Worm (Caenorhabditis elegans): ENCODE measurements around the gene arrd-12.

Gene arrd-12

DNA sequence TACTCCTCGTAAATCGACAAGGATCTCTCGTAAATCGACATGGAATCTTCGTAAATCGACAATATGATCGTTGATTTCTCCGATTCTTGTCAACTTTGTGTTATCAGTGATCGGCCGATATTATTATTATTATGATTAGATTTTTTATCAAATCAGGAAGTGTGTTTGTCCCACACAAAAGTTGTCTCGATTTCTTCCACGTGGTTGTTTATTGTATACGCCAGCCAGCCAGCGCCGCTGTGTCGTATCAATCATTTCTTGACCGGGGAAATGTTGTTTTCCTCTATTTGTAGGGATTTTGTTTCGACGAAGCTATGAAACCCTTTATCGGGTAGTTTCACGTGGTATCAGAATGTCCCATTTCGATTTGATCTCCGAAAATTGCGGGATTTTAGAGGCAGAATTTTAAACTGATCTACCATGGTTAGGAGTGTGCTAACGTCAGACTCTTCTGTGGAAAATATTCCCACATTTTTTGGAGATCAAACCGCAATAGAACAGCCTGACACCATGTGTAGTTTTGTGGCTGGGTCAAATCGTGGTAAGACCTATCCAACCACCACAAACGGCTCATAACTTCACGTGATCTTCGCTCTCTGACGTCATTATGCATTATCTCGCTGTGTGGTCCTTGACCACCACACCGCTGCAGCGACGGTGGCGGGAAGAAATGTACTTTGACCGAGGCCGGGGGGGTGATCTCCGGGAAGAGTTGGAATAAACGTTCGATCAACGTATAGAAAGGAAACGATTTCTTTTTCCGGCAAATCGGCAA, 28.1 kb upstream of the arrd-12 start:
- TF ChIP-seq pha-4 (tag; optimal IDR thresholded peaks at IDR 0.05) (no peak), madf-2 (tag; optimal IDR thresholded peaks at IDR 0.05) (no peak), nhr-11 (tag; optimal IDR thresholded peaks at IDR 0.05) (no peak), ceh-9 (tag; optimal IDR thresholded peaks at IDR 0.05) (no peak), gmeb-2 (tag; optimal IDR thresholded peaks at IDR 0.05) (no peak), fkh-10 (GFP tag; optimal IDR thresholded peaks at IDR 0.05) (no peak), rnt-1 (tag; optimal IDR thresholded peaks at IDR 0.05) (peak; percentile 71), elt-2 (tag; optimal IDR thresholded peaks at IDR 0.05) (peak; percentile 25), mec-3 (tag; optimal IDR thresholded peaks at IDR 0.05; ENCODE audit: borderline replicate concordance) (no peak), ceh-31 (tag; optimal IDR thresholded peaks at IDR 0.05) (peak; percentile 3), pat-9 (tag; optimal IDR thresholded peaks at IDR 0.05) (no peak), fax-1 (tag; optimal IDR thresholded peaks at IDR 0.05) (no peak), hlh-15 (tag; optimal IDR thresholded peaks at IDR 0.05) (no peak), ceh-30 (tag; optimal IDR thresholded peaks at IDR 0.05) (no peak), hlh-6 (tag; optimal IDR thresholded peaks at IDR 0.05) (no peak), ceh-2 (tag; optimal IDR thresholded peaks at IDR 0.05) (no peak), ahr-1 (tag; optimal IDR thresholded peaks at IDR 0.05) (no peak), K02D7.2 (tag; optimal IDR thresholded peaks at IDR 0.05) (no peak), odd-2 (tag; optimal IDR thresholded peaks at IDR 0.05) (no peak), pha-2 (tag; optimal IDR thresholded peaks at IDR 0.05) (no peak), ceh-24 (tag; optimal IDR thresholded peaks at IDR 0.05) (no peak), C08G9.2 (tag; optimal IDR thresholded peaks at IDR 0.05) (no peak), eyg-1 (tag; optimal IDR thresholded peaks at IDR 0.05) (no peak), elt-4 (tag; optimal IDR thresholded peaks at IDR 0.05) (no peak), dve-1 (tag; optimal IDR thresholded peaks at IDR 0.05) (no peak), hlh-30 (tag; optimal IDR thresholded peaks at IDR 0.05; ENCODE audit: insufficient read depth) (peak; percentile 74), unc-42 (tag; optimal IDR thresholded peaks at IDR 0.05) (no peak), nfya-1 (tag; optimal IDR thresholded peaks at IDR 0.05) (no peak), T23F11.4 (GFP tag; optimal IDR thresholded peaks at IDR 0.05) (no peak), npax-4 (tag; optimal IDR thresholded peaks at IDR 0.05) (no peak), hlh-8 (tag; optimal IDR thresholded peaks at IDR 0.05) (no peak), zip-5 (tag; optimal IDR thresholded peaks at IDR 0.05) (no peak), ceh-14 (tag; optimal IDR thresholded peaks at IDR 0.05) (no peak), ceh-34 (tag; optimal IDR thresholded peaks at IDR 0.05) (no peak), pqm-1 (tag; optimal IDR thresholded peaks at IDR 0.05) (no peak), sdc-2 (tag; optimal IDR thresholded peaks at IDR 0.05) (no peak)

DNA sequence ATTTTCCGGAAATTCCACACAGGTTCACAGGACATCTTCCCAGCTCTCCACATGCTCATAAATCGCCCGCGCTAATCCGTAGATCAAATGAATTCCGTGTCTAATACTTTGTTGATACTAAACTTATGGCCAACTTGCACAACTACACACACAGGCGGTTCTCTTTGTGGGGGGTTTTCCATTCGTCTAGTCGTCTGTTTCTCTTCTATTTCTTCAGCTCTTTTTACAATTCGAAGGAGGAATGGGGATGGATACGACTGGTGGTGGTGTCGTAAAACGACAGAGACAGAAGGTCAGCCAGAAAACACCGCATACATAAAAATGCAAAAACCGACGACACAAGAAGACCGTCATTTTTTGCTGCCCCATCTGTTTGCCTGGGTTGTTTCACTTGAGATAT, 26.6 kb upstream of the arrd-12 start:
- TF ChIP-seq ceh-6 (GFP tag; optimal IDR thresholded peaks at IDR 0.05): no peak
- TF ChIP-seq pax-1 (tag; optimal IDR thresholded peaks at IDR 0.05): peak; percentile 79
- peak; percentile 29 for TF ChIP-seq nfya-1 (tag; optimal IDR thresholded peaks at IDR 0.05)

DNA sequence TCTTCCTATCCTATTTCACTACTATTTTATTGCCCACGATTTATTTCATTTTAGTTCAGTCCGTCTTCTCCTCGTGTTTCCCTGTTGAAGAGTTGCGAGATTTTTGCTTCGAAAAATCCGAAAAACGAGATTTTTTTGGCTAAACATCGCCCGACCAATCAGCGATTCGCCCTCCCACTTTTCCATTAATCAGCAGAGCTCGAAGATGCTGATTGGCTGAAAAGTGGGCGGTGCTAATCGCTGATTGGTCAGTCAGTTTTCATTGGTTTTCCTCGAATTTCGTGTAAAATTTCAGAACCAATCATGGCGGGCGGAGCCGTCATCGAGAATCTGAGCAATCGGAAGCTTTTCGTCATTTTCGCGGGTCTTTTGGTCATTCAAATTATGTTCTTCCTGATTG, 24.6 kb upstream of the arrd-12 start, which contains the start of gene mig-14:
Gene mig-14 (plus strand): TSS at position 290 of the 400 bp plus-strand sequence.
- TF ChIP-seq elt-4 (tag; optimal IDR thresholded peaks at IDR 0.05) (no peak), nfya-1 (tag; optimal IDR thresholded peaks at IDR 0.05) (peak; percentile 99), F13H6.1 (tag; optimal IDR thresholded peaks at IDR 0.05) (no peak), ceh-30 (tag; optimal IDR thresholded peaks at IDR 0.05) (no peak)

All from whole organism, late embryonic.